Fruit fly (Drosophila melanogaster) whole organism, embryonic: ENCODE measurements around the gene Muc30E.

Source experiments
- Atf-2 ChIP-seq: fragments of 200-800 bp; sonication (Bioruptor generic); optimal IDR thresholded peaks from 2 replicates; lab custom pipeline; 2016; ENCODE audit warnings: missing biosample characterization, missing genetic modification characterization
- Bdp1 ChIP-seq: fragments of 200-800 bp; sonication (Bioruptor generic); optimal IDR thresholded peaks from 3 replicates; lab custom pipeline; 2016; ENCODE audit warnings: missing biosample characterization, missing genetic modification characterization
- CG10959 ChIP-seq: fragments of 200-800 bp; sonication (Bioruptor generic); IDR thresholded peaks from 2 replicates; pipeline ENCODE4 v1.3.6; 2022; ENCODE audit warnings: missing biosample characterization, missing genetic modification characterization
- CG11456 ChIP-seq: fragments of 200-800 bp; sonication (Bioruptor generic); IDR thresholded peaks from 3 replicates; pipeline ENCODE4 v1.3.6; 2022; ENCODE audit warnings: missing biosample characterization, missing genetic modification characterization
- CG11504 ChIP-seq: fragments of 200-800 bp; sonication (Bioruptor generic); optimal IDR thresholded peaks from 3 replicates; lab custom pipeline; 2019; ENCODE audit warnings: missing biosample characterization, mild to moderate bottlenecking, missing genetic modification characterization, moderate library complexity
- CG11695 ChIP-seq: fragments of 200-800 bp; sonication (Bioruptor generic); IDR thresholded peaks from 3 replicates; pipeline ENCODE4 v1.3.6; 2022; ENCODE audit warnings: missing biosample characterization, missing genetic modification characterization
- CG13894 ChIP-seq: fragments of 200-800 bp; sonication (Bioruptor generic); optimal IDR thresholded peaks from 3 replicates; lab custom pipeline; 2018; ENCODE audit warnings: missing biosample characterization, mild to moderate bottlenecking, missing genetic modification characterization, moderate library complexity
- CG14050 ChIP-seq: fragments of 200-800 bp; sonication (Bioruptor generic); IDR thresholded peaks from 3 replicates; pipeline ENCODE4 v1.3.6; 2022; ENCODE audit warnings: missing biosample characterization, missing genetic modification characterization
- CG1529 ChIP-seq: fragments of 200-800 bp; sonication (Bioruptor generic); optimal IDR thresholded peaks from 3 replicates; lab custom pipeline; 2018; ENCODE audit warnings: missing biosample characterization, missing genetic modification characterization
- CG16815 ChIP-seq: fragments of 200-800 bp; sonication (Bioruptor generic); optimal IDR thresholded peaks from 3 replicates; lab custom pipeline; 2017; ENCODE audit warnings: missing biosample characterization, mild to moderate bottlenecking, missing genetic modification characterization
- CG18011 ChIP-seq: fragments of 200-800 bp; sonication (Bioruptor generic); optimal IDR thresholded peaks from 2 replicates; lab custom pipeline; 2017; ENCODE audit warnings: missing biosample characterization, missing genetic modification characterization, mild to moderate bottlenecking, moderate library complexity, missing genotype
- CG1832 ChIP-seq: fragments of 200-800 bp; sonication (Bioruptor generic); optimal IDR thresholded peaks from 2 replicates; lab custom pipeline; 2017; ENCODE audit warnings: missing biosample characterization, mild to moderate bottlenecking, missing genetic modification characterization, inconsistent platforms
- CG3407 ChIP-seq: fragments of 200-800 bp; sonication (Bioruptor generic); optimal IDR thresholded peaks from 2 replicates; lab custom pipeline; 2018; ENCODE audit warnings: missing biosample characterization, mild to moderate bottlenecking, missing genetic modification characterization
- CG4424 ChIP-seq: fragments of 200-800 bp; sonication (Bioruptor generic); optimal IDR thresholded peaks from 3 replicates; lab custom pipeline; 2016; ENCODE audit warnings: missing biosample characterization, missing genetic modification characterization
- CG4707 ChIP-seq: fragments of 200-800 bp; sonication (Bioruptor generic); optimal IDR thresholded peaks from 2 replicates; lab custom pipeline; 2018; ENCODE audit warnings: missing biosample characterization, mild to moderate bottlenecking, missing genetic modification characterization, moderate library complexity
- CG6791 ChIP-seq: fragments of 200-800 bp; sonication (Bioruptor generic); IDR thresholded peaks from 3 replicates; pipeline ENCODE4 v1.3.6; 2022; ENCODE audit warnings: missing biosample characterization, missing genetic modification characterization; ENCODE audit not compliant: partially characterized antibody
- CG7372 ChIP-seq: fragments of 200-800 bp; sonication (Bioruptor generic); IDR thresholded peaks from 2 replicates; pipeline ENCODE4 v1.3.6; 2022; ENCODE audit warnings: missing biosample characterization, missing genetic modification characterization
- CG7928 ChIP-seq: fragments of 200-800 bp; sonication (Bioruptor generic); optimal IDR thresholded peaks from 2 replicates; lab custom pipeline; 2017; ENCODE audit warnings: missing biosample characterization, mild to moderate bottlenecking, missing genetic modification characterization
- CG7987 ChIP-seq: fragments of 200-800 bp; sonication (Bioruptor generic); optimal IDR thresholded peaks from 2 replicates; lab custom pipeline; 2018; ENCODE audit warnings: missing biosample characterization, mild to moderate bottlenecking, missing genetic modification characterization, moderate library complexity
- CG8388 ChIP-seq: fragments of 200-800 bp; sonication (Bioruptor generic); optimal IDR thresholded peaks from 2 replicates; lab custom pipeline; 2019; ENCODE audit warnings: missing biosample characterization, mild to moderate bottlenecking, missing genetic modification characterization, moderate library complexity
- CG8924 ChIP-seq: fragments of 200-800 bp; optimal IDR thresholded peaks from 3 replicates; lab custom pipeline; 2019; ENCODE audit warnings: missing biosample characterization, mild to moderate bottlenecking, missing genetic modification characterization, moderate library complexity
- CG9817 ChIP-seq: fragments of 200-800 bp; sonication (Bioruptor generic); optimal IDR thresholded peaks from 2 replicates; lab custom pipeline; 2018; ENCODE audit warnings: missing biosample characterization, mild to moderate bottlenecking, missing genetic modification characterization, moderate library complexity
- CkIIα-i1 ChIP-seq: fragments of 200-800 bp; sonication (Bioruptor generic); IDR thresholded peaks from 2 replicates; pipeline ENCODE4 v1.3.6; 2022; ENCODE audit warnings: missing biosample characterization, missing genetic modification characterization
- Dip3 ChIP-seq: fragments of 200-800 bp; sonication (Bioruptor generic); optimal IDR thresholded peaks from 3 replicates; lab custom pipeline; 2016; ENCODE audit warnings: missing biosample characterization, missing genetic modification characterization
- Doc2 ChIP-seq: fragments of 200-800 bp; sonication (Bioruptor generic); IDR thresholded peaks from 2 replicates; pipeline ENCODE4 v1.3.6; 2022; ENCODE audit warnings: missing biosample characterization, missing genetic modification characterization
- Doc3 ChIP-seq: fragments of 200-800 bp; sonication (Bioruptor generic); IDR thresholded peaks from 3 replicates; pipeline ENCODE4 v1.3.6; 2022; ENCODE audit warnings: missing biosample characterization, missing genetic modification characterization; ENCODE audit not compliant: partially characterized antibody
- Dp ChIP-seq: fragments of 200-800 bp; sonication (Bioruptor generic); optimal IDR thresholded peaks from 2 replicates; lab custom pipeline; 2018; ENCODE audit warnings: missing biosample characterization, mild to moderate bottlenecking, missing genetic modification characterization, moderate library complexity
- Dref ChIP-seq: fragments of 200-800 bp; sonication (Bioruptor generic); IDR thresholded peaks from 2 replicates; pipeline ENCODE4 v1.3.6; 2022; ENCODE audit warnings: missing biosample characterization, missing genetic modification characterization
- Fer3 ChIP-seq: fragments of 200-800 bp; sonication (Bioruptor generic); optimal IDR thresholded peaks from 2 replicates; lab custom pipeline; 2018; ENCODE audit warnings: missing biosample characterization, mild to moderate bottlenecking, missing genetic modification characterization, moderate library complexity
- Meics ChIP-seq: fragments of 200-800 bp; sonication (Bioruptor generic); optimal IDR thresholded peaks from 2 replicates; lab custom pipeline; 2017; ENCODE audit warnings: missing biosample characterization, mild to moderate bottlenecking, missing genetic modification characterization
- Neu2 ChIP-seq: fragments of 200-800 bp; sonication (Bioruptor generic); optimal IDR thresholded peaks from 3 replicates; lab custom pipeline; 2016; ENCODE audit warnings: missing biosample characterization, missing genetic modification characterization, borderline replicate concordance
- Spps ChIP-seq: fragments of 200-800 bp; sonication (Bioruptor generic); optimal IDR thresholded peaks from 2 replicates; lab custom pipeline; 2018; ENCODE audit warnings: missing biosample characterization, mild to moderate bottlenecking, missing genetic modification characterization
- Trl ChIP-seq, 3 experiments: fragments of >200 bp in 2 of 3; fragments of 200-800 bp in 1 of 3; sonication (Bioruptor generic) in 1 of 3; optimal IDR thresholded peaks; 2 replicates in 1 of 3; 3 replicates in 2 of 3; lab custom pipeline; 2016 to 2017; ENCODE audit warnings: missing biosample characterization in 1 of 3, missing genetic modification characterization in 1 of 3
- ase ChIP-seq: fragments of 200-800 bp; sonication (Bioruptor generic); IDR thresholded peaks from 3 replicates; pipeline ENCODE4 v1.3.6; 2022; ENCODE audit warnings: missing biosample characterization, missing genetic modification characterization
- chm ChIP-seq: fragments of 200-800 bp; sonication (Bioruptor generic); IDR thresholded peaks from 2 replicates; pipeline ENCODE4 v1.3.6; 2022; ENCODE audit warnings: missing biosample characterization, missing genetic modification characterization
- dmrt11E ChIP-seq: fragments of 200-800 bp; sonication (Bioruptor generic); optimal IDR thresholded peaks from 3 replicates; lab custom pipeline; 2018; ENCODE audit warnings: missing biosample characterization, mild to moderate bottlenecking, missing genetic modification characterization, moderate library complexity
- eyg ChIP-seq: fragments of 200-800 bp; sonication (Bioruptor generic); optimal IDR thresholded peaks from 3 replicates; lab custom pipeline; 2016; ENCODE audit warnings: missing biosample characterization, missing genetic modification characterization
- grn ChIP-seq: fragments of 200-800 bp; sonication (Bioruptor generic); optimal IDR thresholded peaks from 3 replicates; lab custom pipeline; 2017; ENCODE audit warnings: missing biosample characterization, missing genetic modification characterization
- gsb-n ChIP-seq: fragments of 200-800 bp; sonication (Bioruptor generic); optimal IDR thresholded peaks from 3 replicates; lab custom pipeline; 2018; ENCODE audit warnings: missing biosample characterization, mild to moderate bottlenecking, missing genetic modification characterization
- jumu ChIP-seq: fragments of 200-800 bp; sonication (Bioruptor generic); optimal IDR thresholded peaks from 3 replicates; lab custom pipeline; 2016; ENCODE audit warnings: missing biosample characterization, missing genetic modification characterization
- lab ChIP-seq: fragments of 200-800 bp; sonication (Bioruptor generic); optimal IDR thresholded peaks from 3 replicates; lab custom pipeline; 2017; ENCODE audit warnings: missing biosample characterization, missing genetic modification characterization, mild to moderate bottlenecking, moderate library complexity, missing genetic modification reagents
- pan ChIP-seq, 4 experiments: fragments of >200 bp in 3 of 4; fragments of 200-800 bp in 1 of 4; sonication (Bioruptor generic) in 1 of 4; optimal IDR thresholded peaks in 3 of 4; IDR thresholded peaks in 1 of 4; 2 replicates each; pipeline versions ENCODE4 v1.3.6 to Lab custom; 2017 to 2022; ENCODE audit warnings: missing biosample characterization in 2 of 4, missing genetic modification characterization in 2 of 4, mixed read lengths in 1 of 4
- pita ChIP-seq: fragments of 200-800 bp; sonication (Bioruptor generic); optimal IDR thresholded peaks from 2 replicates; lab custom pipeline; 2017; ENCODE audit warnings: missing biosample characterization, mild to moderate bottlenecking, missing genetic modification characterization
- rib ChIP-seq: fragments of 200-800 bp; sonication (Bioruptor generic); IDR thresholded peaks from 2 replicates; pipeline ENCODE4 v1.3.6; 2022; ENCODE audit warnings: missing biosample characterization, missing genetic modification characterization
- sim ChIP-seq: fragments of 200-800 bp; sonication (Bioruptor generic); IDR thresholded peaks from 2 replicates; pipeline ENCODE4 v1.3.6; 2022; ENCODE audit warnings: missing biosample characterization, missing genetic modification characterization
- sug ChIP-seq: fragments of 200-800 bp; optimal IDR thresholded peaks from 2 replicates; lab custom pipeline; 2019; ENCODE audit warnings: missing biosample characterization, mild to moderate bottlenecking, missing genetic modification characterization, moderate library complexity
- toy ChIP-seq: fragments of 200-800 bp; sonication (Bioruptor generic); IDR thresholded peaks from 2 replicates; pipeline ENCODE4 v1.3.6; 2022; ENCODE audit warnings: missing biosample characterization, missing genetic modification characterization
- unpg ChIP-seq: fragments of 200-800 bp; sonication (Bioruptor generic); optimal IDR thresholded peaks from 3 replicates; lab custom pipeline; 2018; ENCODE audit warnings: missing biosample characterization, mild to moderate bottlenecking, missing genetic modification characterization, moderate library complexity
- wek ChIP-seq: fragments of 200-800 bp; sonication (Bioruptor generic); optimal IDR thresholded peaks from 3 replicates; lab custom pipeline; 2018; ENCODE audit warnings: missing biosample characterization, mild to moderate bottlenecking, missing genetic modification characterization, moderate library complexity

The Muc30E gene

DNA sequence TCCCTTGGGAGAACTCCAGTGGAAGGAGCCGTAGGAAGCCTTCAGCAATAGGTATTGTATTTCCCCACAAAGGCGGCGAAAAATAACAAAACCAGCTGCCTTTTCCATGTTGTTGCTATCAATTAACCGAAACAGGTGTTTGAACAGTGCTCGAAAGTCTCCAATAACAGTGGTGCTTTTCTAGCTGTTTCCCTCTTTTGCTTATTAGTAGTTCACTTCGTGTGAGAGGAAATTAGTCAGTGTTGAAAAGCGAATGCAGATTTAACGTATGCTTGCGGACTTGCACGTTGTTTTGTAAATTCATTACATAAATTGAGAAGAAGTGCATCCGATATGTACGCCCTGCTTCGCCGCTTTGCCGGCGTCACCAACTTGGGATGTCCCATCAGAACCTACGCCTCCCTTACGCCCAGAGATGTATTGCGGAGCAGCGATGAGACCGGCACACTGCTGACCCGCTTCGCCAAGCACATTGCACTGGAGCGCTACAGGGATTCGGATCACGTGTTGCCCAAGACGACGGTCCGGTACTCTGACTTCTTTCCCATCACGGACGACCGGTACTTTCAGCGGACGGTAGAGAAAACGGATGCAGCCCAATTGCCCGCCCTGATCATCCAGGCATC lies 35.8 kb upstream of the Muc30E start, which contains the start of the genes Datp and CG4619 (continued):
- TF ChIP-seq CG1832 (GFP tag; lab: Kevin White, UChicago) (no peak), CG4707 (GFP tag; lab: Kevin White, UChicago) (no peak), CG8924 (tag; lab: Kevin White, UChicago) (no peak), CG3407 (GFP tag; lab: Kevin White, UChicago) (no peak), eyg (GFP tag; lab: Kevin White, UChicago) (no peak), Doc2 (GFP tag; lab: Robert Waterston, UW) (no peak), CG7372 (GFP tag; lab: Robert Waterston, UW) (no peak), jumu (GFP tag; lab: Kevin White, UChicago) (peak; percentile 8), CG7928 (GFP tag; lab: Kevin White, UChicago) (no peak), sim (GFP tag; lab: Robert Waterston, UW) (no peak), CG18011 (GFP tag; lab: Kevin White, UChicago) (no peak), rib (GFP tag; lab: Robert Waterston, UW) (no peak), Meics (GFP tag; lab: Kevin White, UChicago) (peak; percentile 39), toy (no peak), CG1529 (no peak), CG4424 (GFP tag; lab: Kevin White, UChicago) (peak; percentile 2), CG11504 (tag; lab: Kevin White, UChicago) (no peak), pan (optimal IDR thresholded peaks at IDR 0.05; lab: Kevin White, UChicago) (no peak), pan (GFP tag; optimal IDR thresholded peaks at IDR 0.05 in 1 of 2, IDR thresholded peaks at IDR 0.05 in 1 of 2) (no peak), pita (GFP tag; lab: Kevin White, UChicago) (no peak), Doc3 (GFP tag; lab: Robert Waterston, UW) (no peak), wek (GFP tag; lab: Kevin White, UChicago) (no peak), CG14050 (GFP tag; lab: Robert Waterston, UW) (no peak; the same call in 2 of the 3 replicates), dmrt11E (no peak), gsb-n (no peak), chm (GFP tag; lab: Robert Waterston, UW) (no peak), CG11456 (GFP tag; lab: Robert Waterston, UW) (peak; percentile 74), Atf-2 (GFP tag; lab: Kevin White, UChicago) (no peak), lab (GFP tag; lab: Kevin White, UChicago) (peak; percentile 64), CG7987 (peak; percentile 30), Dp (GFP tag; lab: Kevin White, UChicago) (peak; percentile 17), CG11695 (GFP tag; lab: Robert Waterston, UW) (no peak), Spps (no peak), CG6791 (GFP tag; lab: Robert Waterston, UW) (peak; percentile 65; the same call in 1 of the 3 replicates), Dref (GFP tag; lab: Robert Waterston, UW) (peak; percentile 46), Dip3 (peak; percentile 42), CG10959 (GFP tag; lab: Robert Waterston, UW) (no peak), grn (GFP tag; lab: Kevin White, UChicago) (no peak), CG16815 (GFP tag; lab: Kevin White, UChicago) (no peak), ase (GFP tag; lab: Robert Waterston, UW) (no peak), CG8388 (no peak), CkIIα-i1 (GFP tag; lab: Robert Waterston, UW) (no peak), Fer3 (tag; lab: Kevin White, UChicago) (no peak), Trl (optimal IDR thresholded peaks at IDR 0.05; lab: Kevin White, UChicago) (peak in 1 of 2 experiments; percentile 15), Trl (GFP tag; optimal IDR thresholded peaks at IDR 0.05; lab: Kevin White, UChicago) (peak; percentile 64), CG13894 (tag; lab: Kevin White, UChicago) (no peak), sug (tag; lab: Kevin White, UChicago) (no peak), unpg (GFP tag; lab: Kevin White, UChicago) (no peak), Bdp1 (GFP tag; lab: Kevin White, UChicago) (peak; percentile 48), Neu2 (GFP tag; lab: Kevin White, UChicago) (peak; percentile 50), CG9817 (tag; lab: Kevin White, UChicago) (peak; percentile 39)
